Fruit fly (Drosophila melanogaster) whole organism, embryonic: ENCODE results near the gene CG9240.

Source experiments
- ATbp ChIP-seq: fragments of 200-800 bp; sonication (Bioruptor generic); optimal IDR thresholded peaks from 2 replicates; lab custom pipeline; 2017; ENCODE audit warnings: missing biosample characterization, mild to moderate bottlenecking, missing genetic modification characterization, missing genetic modification reagents
- B-H2 ChIP-seq: fragments of 200-800 bp; sonication (Bioruptor generic); optimal IDR thresholded peaks from 2 replicates; lab custom pipeline; 2018; ENCODE audit warnings: missing biosample characterization, mild to moderate bottlenecking, missing genetic modification characterization
- CG10267 ChIP-seq: fragments of 200-800 bp; sonication (Bioruptor generic); optimal IDR thresholded peaks from 2 replicates; lab custom pipeline; 2018; ENCODE audit warnings: missing biosample characterization, mild to moderate bottlenecking, missing genetic modification characterization, moderate library complexity
- CG10321 ChIP-seq: fragments of 200-800 bp; sonication (Bioruptor generic); IDR thresholded peaks from 2 replicates; pipeline ENCODE4 v1.3.6; 2022; ENCODE audit warnings: missing biosample characterization, missing genetic modification characterization
- CG11696 ChIP-seq: fragments of 200-800 bp; sonication (Bioruptor generic); IDR thresholded peaks from 2 replicates; pipeline ENCODE4 v1.3.6; 2022; ENCODE audit warnings: missing biosample characterization, missing genetic modification characterization
- CG12219 ChIP-seq: fragments of 200-800 bp; sonication (Bioruptor generic); optimal IDR thresholded peaks from 3 replicates; lab custom pipeline; 2018; ENCODE audit warnings: missing biosample characterization, mild to moderate bottlenecking, missing genetic modification characterization
- CG13287 ChIP-seq: fragments of 200-800 bp; sonication (Bioruptor generic); IDR thresholded peaks from 2 replicates; pipeline ENCODE4 v1.3.6; 2022; ENCODE audit warnings: missing biosample characterization, missing genetic modification characterization; ENCODE audit not compliant: partially characterized antibody
- CG13624 ChIP-seq: fragments of 200-800 bp; sonication (Bioruptor generic); optimal IDR thresholded peaks from 2 replicates; lab custom pipeline; 2016; ENCODE audit warnings: missing biosample characterization, missing genetic modification characterization
- CG14050 ChIP-seq: fragments of 200-800 bp; sonication (Bioruptor generic); IDR thresholded peaks from 3 replicates; pipeline ENCODE4 v1.3.6; 2022; ENCODE audit warnings: missing biosample characterization, missing genetic modification characterization
- CG14710 ChIP-seq: fragments of 200-800 bp; sonication (Bioruptor generic); optimal IDR thresholded peaks from 3 replicates; lab custom pipeline; 2019; ENCODE audit warnings: missing biosample characterization, mild to moderate bottlenecking, missing genetic modification characterization, moderate library complexity
- CG14860 ChIP-seq: fragments of 200-800 bp; sonication (Bioruptor generic); IDR thresholded peaks from 3 replicates; pipeline ENCODE4 v1.3.6; 2022; ENCODE audit warnings: missing biosample characterization, missing genetic modification characterization; ENCODE audit not compliant: partially characterized antibody
- CG18476 ChIP-seq: fragments of 200-800 bp; sonication (Bioruptor generic); optimal IDR thresholded peaks from 2 replicates; lab custom pipeline; 2016; ENCODE audit warnings: missing biosample characterization, mild to moderate bottlenecking, missing genetic modification characterization
- CG18619 ChIP-seq: fragments of 200-800 bp; sonication (Bioruptor generic); optimal IDR thresholded peaks from 3 replicates; lab custom pipeline; 2017; ENCODE audit warnings: missing biosample characterization, mild to moderate bottlenecking, missing genetic modification characterization
- CG2199 ChIP-seq: fragments of 200-800 bp; sonication (Bioruptor generic); IDR thresholded peaks from 3 replicates; pipeline ENCODE4 v1.3.6; 2022; ENCODE audit warnings: missing biosample characterization, missing genetic modification characterization
- CG2712 ChIP-seq: fragments of 200-800 bp; optimal IDR thresholded peaks from 3 replicates; lab custom pipeline; 2019; ENCODE audit warnings: missing biosample characterization, mild to moderate bottlenecking, missing genetic modification characterization, moderate library complexity
- CG3838 ChIP-seq: fragments of 200-800 bp; sonication (Bioruptor generic); optimal IDR thresholded peaks from 3 replicates; lab custom pipeline; 2016; ENCODE audit warnings: missing biosample characterization, missing genetic modification characterization
- CG5245 ChIP-seq: fragments of 200-800 bp; sonication (Bioruptor generic); optimal IDR thresholded peaks from 3 replicates; lab custom pipeline; 2016; ENCODE audit warnings: missing biosample characterization, missing genetic modification characterization
- Dp ChIP-seq: fragments of 200-800 bp; sonication (Bioruptor generic); optimal IDR thresholded peaks from 2 replicates; lab custom pipeline; 2018; ENCODE audit warnings: missing biosample characterization, mild to moderate bottlenecking, missing genetic modification characterization, moderate library complexity
- Ets97D ChIP-seq: fragments of 200-800 bp; sonication (Bioruptor generic); optimal IDR thresholded peaks from 3 replicates; lab custom pipeline; 2016; ENCODE audit warnings: missing biosample characterization, missing genetic modification characterization
- Fer1 ChIP-seq: fragments of 200-800 bp; sonication (Bioruptor generic); optimal IDR thresholded peaks from 2 replicates; lab custom pipeline; 2017; ENCODE audit warnings: missing biosample characterization, mild to moderate bottlenecking, missing genetic modification characterization
- H2.0 ChIP-seq: fragments of 200-800 bp; sonication (Bioruptor generic); IDR thresholded peaks from 2 replicates; pipeline ENCODE4 v1.3.6; 2022; ENCODE audit warnings: missing biosample characterization, missing genetic modification characterization
- HmgD ChIP-seq: fragments of 200-800 bp; sonication (Bioruptor generic); optimal IDR thresholded peaks from 3 replicates; lab custom pipeline; 2016; ENCODE audit warnings: missing biosample characterization, missing genetic modification characterization
- Sry-δ ChIP-seq: fragments of 200-800 bp; sonication (Bioruptor generic); optimal IDR thresholded peaks from 2 replicates; lab custom pipeline; 2016; ENCODE audit warnings: missing biosample characterization, missing genetic modification characterization
- Xrp1 ChIP-seq: fragments of 200-800 bp; sonication (Bioruptor generic); IDR thresholded peaks from 2 replicates; pipeline ENCODE4 v1.3.6; 2022; ENCODE audit warnings: missing biosample characterization, missing genetic modification characterization
- ab ChIP-seq: fragments of 200-800 bp; sonication (Bioruptor generic); optimal IDR thresholded peaks from 2 replicates; lab custom pipeline; 2016; ENCODE audit warnings: missing biosample characterization, missing genetic modification characterization
- abd-A ChIP-seq: fragments of 200-800 bp; sonication (Bioruptor generic); optimal IDR thresholded peaks from 3 replicates; lab custom pipeline; 2019; ENCODE audit warnings: missing biosample characterization, mild to moderate bottlenecking, missing genetic modification characterization, moderate library complexity
- ato ChIP-seq: fragments of 200-800 bp; sonication (Bioruptor generic); IDR thresholded peaks from 2 replicates; pipeline ENCODE4 v1.3.6; 2022; ENCODE audit warnings: missing biosample characterization, missing genetic modification characterization; ENCODE audit not compliant: partially characterized antibody
- bbx ChIP-seq: fragments of 200-800 bp; sonication (Bioruptor generic); IDR thresholded peaks from 2 replicates; pipeline ENCODE4 v1.3.6; 2022; ENCODE audit warnings: missing biosample characterization, missing genetic modification characterization; ENCODE audit not compliant: partially characterized antibody
- caup ChIP-seq: fragments of 200-800 bp; sonication (Bioruptor generic); optimal IDR thresholded peaks from 3 replicates; lab custom pipeline; 2017; ENCODE audit warnings: missing biosample characterization, mild to moderate bottlenecking, missing genetic modification characterization, moderate library complexity; ENCODE audit not compliant: severe bottlenecking
- crc ChIP-seq: fragments of 200-800 bp; sonication (Bioruptor generic); optimal IDR thresholded peaks from 2 replicates; lab custom pipeline; 2016; ENCODE audit warnings: missing biosample characterization, missing genetic modification characterization
- crp ChIP-seq, 2 experiments: fragments of 200-800 bp; sonication (Bioruptor generic); optimal IDR thresholded peaks; 2 replicates in 1 of 2; 3 replicates in 1 of 2; lab custom pipeline; 2017; ENCODE audit warnings: missing biosample characterization in 2 of 2, missing genetic modification characterization in 2 of 2, mild to moderate bottlenecking in 1 of 2, moderate library complexity in 1 of 2
- dysf ChIP-seq: fragments of 200-800 bp; sonication (Bioruptor generic); IDR thresholded peaks from 3 replicates; pipeline ENCODE4 v1.3.6; 2022; ENCODE audit warnings: missing biosample characterization, missing genetic modification characterization
- ftz-f1 ChIP-seq: fragments of 200-800 bp; sonication (Bioruptor generic); optimal IDR thresholded peaks from 2 replicates; lab custom pipeline; 2016; ENCODE audit warnings: missing biosample characterization, missing genetic modification characterization
- gsb ChIP-seq: fragments of 200-800 bp; sonication (Bioruptor generic); IDR thresholded peaks from 2 replicates; pipeline ENCODE4 v1.3.6; 2022; ENCODE audit warnings: missing biosample characterization, missing genetic modification characterization
- hkb ChIP-seq, 2 experiments: fragments of 200-800 bp in 1 of 2; fragments of >200 bp in 1 of 2; sonication (Bioruptor generic) in 1 of 2; IDR thresholded peaks in 1 of 2; optimal IDR thresholded peaks in 1 of 2; 2 replicates each; pipeline versions ENCODE4 v1.3.6 to Lab custom; 2017 to 2022; ENCODE audit warnings: missing biosample characterization in 1 of 2, missing genetic modification characterization in 1 of 2
- ind ChIP-seq: fragments of 200-800 bp; sonication (Bioruptor generic); optimal IDR thresholded peaks from 3 replicates; lab custom pipeline; 2016; ENCODE audit warnings: missing biosample characterization, missing genetic modification characterization
- jing ChIP-seq: fragments of 200-800 bp; sonication (Bioruptor generic); optimal IDR thresholded peaks from 2 replicates; lab custom pipeline; 2018; ENCODE audit warnings: missing biosample characterization, mild to moderate bottlenecking, missing genetic modification characterization
- knrl ChIP-seq: fragments of 200-800 bp; sonication (Bioruptor generic); IDR thresholded peaks from 3 replicates; pipeline ENCODE4 v1.3.6; 2022; ENCODE audit warnings: missing biosample characterization, missing genetic modification characterization; ENCODE audit not compliant: partially characterized antibody
- lov ChIP-seq, 2 experiments: fragments of 200-800 bp in 1 of 2; fragments of >200 bp in 1 of 2; sonication (Bioruptor generic) in 1 of 2; IDR thresholded peaks in 1 of 2; optimal IDR thresholded peaks in 1 of 2; 2 replicates in 1 of 2; 3 replicates in 1 of 2; pipeline versions ENCODE4 v1.3.6 to Lab custom; 2017 to 2022; ENCODE audit warnings: missing biosample characterization in 1 of 2, missing genetic modification characterization in 1 of 2
- mld ChIP-seq: fragments of 200-800 bp; sonication (Bioruptor generic); IDR thresholded peaks from 3 replicates; pipeline ENCODE4 v1.3.6; 2022; ENCODE audit warnings: missing biosample characterization, missing genetic modification characterization; ENCODE audit not compliant: partially characterized antibody
- phol ChIP-seq: fragments of 200-800 bp; sonication (Bioruptor generic); optimal IDR thresholded peaks from 3 replicates; lab custom pipeline; 2018; ENCODE audit warnings: missing biosample characterization, mild to moderate bottlenecking, missing genetic modification characterization, moderate library complexity
- schlank ChIP-seq: fragments of 200-800 bp; sonication (Bioruptor generic); optimal IDR thresholded peaks from 2 replicates; lab custom pipeline; 2018; ENCODE audit warnings: missing biosample characterization, mild to moderate bottlenecking, missing genetic modification characterization
- tin ChIP-seq: fragments of 200-800 bp; sonication (Bioruptor generic); optimal IDR thresholded peaks from 3 replicates; lab custom pipeline; 2016; ENCODE audit warnings: missing biosample characterization, missing genetic modification characterization
- zfh1 ChIP-seq: fragments of 200-800 bp; sonication (Bioruptor generic); IDR thresholded peaks from 3 replicates; pipeline ENCODE4 v1.3.6; 2022; ENCODE audit warnings: missing biosample characterization, missing genetic modification characterization

The CG9240 gene

DNA sequence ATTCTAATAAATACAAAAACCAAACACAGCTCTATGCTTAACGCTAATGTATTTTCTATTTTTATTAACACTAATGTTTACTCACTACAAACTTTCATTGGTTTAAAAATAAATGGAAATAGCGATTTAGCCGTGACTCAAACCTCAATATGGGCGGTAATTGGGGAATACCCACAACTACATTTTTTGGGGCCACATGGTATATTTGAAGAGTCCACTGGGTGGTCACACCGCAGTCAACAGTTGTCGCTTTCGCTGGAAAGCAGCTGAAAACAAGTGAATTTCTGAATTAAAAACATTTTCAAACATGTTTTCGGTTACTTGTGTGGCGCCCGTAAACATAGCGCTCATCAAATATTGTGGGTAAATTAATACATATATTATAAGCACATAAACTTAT lies 47.9 kb upstream of the CG9240 start, which contains the start of gene Mvd (continued):
- TF ChIP-seq CG3838 (GFP tag; lab: Kevin White, UChicago), result no peak
- no peak for TF ChIP-seq abd-A (tag; lab: Kevin White, UChicago)
- TF ChIP-seq CG14050 (GFP tag; lab: Robert Waterston, UW), result no peak
- TF ChIP-seq CG2712 (tag; lab: Kevin White, UChicago), result peak; percentile 45
- TF ChIP-seq CG14710 (tag; lab: Kevin White, UChicago), result peak; percentile 75
- TF ChIP-seq CG13287 (GFP tag; lab: Robert Waterston, UW), result peak; percentile 65
- no peak for TF ChIP-seq CG12219 (GFP tag; lab: Kevin White, UChicago)
- peak in 1 of 2 experiments; percentile 52 for TF ChIP-seq crp (GFP tag; optimal IDR thresholded peaks at IDR 0.05; lab: Kevin White, UChicago)
- TF ChIP-seq Sry-δ (GFP tag; lab: Kevin White, UChicago), result peak; percentile 53
- TF ChIP-seq HmgD (GFP tag; lab: Kevin White, UChicago), result no peak
- no peak for TF ChIP-seq jing (GFP tag; lab: Kevin White, UChicago)
- TF ChIP-seq knrl (GFP tag; lab: Robert Waterston, UW), result peak; percentile 10; the same call in 1 of the 3 replicates
- no peak for TF ChIP-seq lov (optimal IDR thresholded peaks at IDR 0.05; lab: Kevin White, UChicago)
- TF ChIP-seq lov (GFP tag; IDR thresholded peaks at IDR 0.05; lab: Robert Waterston, UW), result no peak
- peak; percentile 53 for TF ChIP-seq Dp (GFP tag; lab: Kevin White, UChicago)
- TF ChIP-seq tin (GFP tag; lab: Kevin White, UChicago), result no peak
- TF ChIP-seq mld, result no peak
- TF ChIP-seq CG10267 (tag; lab: Kevin White, UChicago), result peak; percentile 64
- peak; percentile 19 for TF ChIP-seq CG13624 (GFP tag; lab: Kevin White, UChicago)
- TF ChIP-seq bbx (GFP tag; lab: Robert Waterston, UW), result peak; percentile 45
- TF ChIP-seq zfh1 (GFP tag; lab: Robert Waterston, UW), result 0 out of 3 replicates have a peak, but pooled peaks have one; percentile 21
- TF ChIP-seq gsb, result no peak
- no peak for TF ChIP-seq caup (GFP tag; lab: Kevin White, UChicago)
- TF ChIP-seq ind (GFP tag; lab: Kevin White, UChicago), result no peak
- TF ChIP-seq ATbp (GFP tag; lab: Kevin White, UChicago), result no peak
- no peak for TF ChIP-seq CG11696 (GFP tag; lab: Robert Waterston, UW)
- TF ChIP-seq CG18476 (GFP tag; lab: Kevin White, UChicago), result no peak
- no peak for TF ChIP-seq CG14860 (GFP tag; lab: Robert Waterston, UW)
- TF ChIP-seq crc (GFP tag; lab: Kevin White, UChicago), result no peak
- TF ChIP-seq Ets97D (GFP tag; lab: Kevin White, UChicago), result peak; percentile 77
- TF ChIP-seq CG18619, result no peak
- TF ChIP-seq phol (tag; lab: Kevin White, UChicago), result peak; percentile 60
- no peak for TF ChIP-seq CG10321 (GFP tag; lab: Robert Waterston, UW)
- TF ChIP-seq CG5245, result no peak
- TF ChIP-seq dysf (GFP tag; lab: Robert Waterston, UW), result no peak
- TF ChIP-seq H2.0 (GFP tag; lab: Robert Waterston, UW), result no peak
- TF ChIP-seq ftz-f1 (GFP tag; lab: Kevin White, UChicago), result peak; percentile 15
- peak; percentile 17 for TF ChIP-seq hkb (optimal IDR thresholded peaks at IDR 0.05; lab: Kevin White, UChicago)
- no peak for TF ChIP-seq hkb (GFP tag; IDR thresholded peaks at IDR 0.05; lab: Robert Waterston, UW)
- TF ChIP-seq schlank (tag; lab: Kevin White, UChicago), result no peak
- no peak for TF ChIP-seq Xrp1 (GFP tag; lab: Robert Waterston, UW)
- TF ChIP-seq CG2199 (GFP tag; lab: Robert Waterston, UW), result 0 out of 3 replicates have a peak, but pooled peaks have one; percentile 24
- TF ChIP-seq Fer1, result peak; percentile 39
- TF ChIP-seq B-H2 (GFP tag; lab: Kevin White, UChicago), result peak; percentile 10
- TF ChIP-seq ato, result no peak
- TF ChIP-seq ab, result no peak
